Worm (Caenorhabditis elegans) whole organism, dauer: Measurements from ENCODE around the gene sre-55.
"Not testable (repeated sequence)": the region's sequence is repeated elsewhere in the genome, so short reads cannot be mapped to it uniquely, and the experiment has no call there.

Experiments used
- unc-62 ChIP-seq: sonication (generic microtip); optimal IDR thresholded peaks from 2 replicates; lab custom pipeline; 2017; ENCODE audit warnings: missing biosample characterization, missing genetic modification reagents, missing genetic modification characterization

Gene sre-55

ce11 chrII:12328994-12329393 is at the start of gene sre-55:
Gene sre-55 (plus strand): TSS chrII:12329294.
- no peak for TF ChIP-seq unc-62 (GFP tag; lab: Kevin White, UChicago)

- no peak for TF ChIP-seq unc-62 (GFP tag; lab: Kevin White, UChicago)
Observed at ce11 chrII:12280360-12280759, 48.7 kb upstream of the sre-55 start, which contains the start of gene ife-5. Gene ife-5 (plus strand): TSS chrII:12280660.

- TF ChIP-seq unc-62 (GFP tag; lab: Kevin White, UChicago), result no peak
Observed at ce11 chrII:12284045-12284444, 45.0 kb upstream of the sre-55 start.

ce11 chrII:12289085-12289484 is 40.0 kb upstream of the sre-55 start, which contains the start of gene Y57A10A.31:
Gene Y57A10A.31 (plus strand): TSS chrII:12289385.
- TF ChIP-seq unc-62 (GFP tag; lab: Kevin White, UChicago), result no peak

ce11 chrII:12296591-12296990 is 32.5 kb upstream of the sre-55 start:
- no peak for TF ChIP-seq unc-62 (GFP tag; lab: Kevin White, UChicago)

ce11 chrII:12300680-12301079 is 28.4 kb upstream of the sre-55 start:
- TF ChIP-seq unc-62 (GFP tag; lab: Kevin White, UChicago), result no peak

ce11 chrII:12301233-12301632 is 27.9 kb upstream of the sre-55 start:
- no peak for TF ChIP-seq unc-62 (GFP tag; lab: Kevin White, UChicago)

ce11 chrII:12302354-12302753 is 26.7 kb upstream of the sre-55 start, which contains the start of gene C50E10.1:
Gene C50E10.1 (minus strand): TSS chrII:12302454.
- TF ChIP-seq unc-62 (GFP tag; lab: Kevin White, UChicago), result no peak

- no peak for TF ChIP-seq unc-62 (GFP tag; lab: Kevin White, UChicago)
Observed at ce11 chrII:12303142-12303541, 26.0 kb upstream of the sre-55 start, which contains the start of gene sre-50. Gene sre-50 (plus strand): TSS chrII:12303525.

- TF ChIP-seq unc-62 (GFP tag; lab: Kevin White, UChicago), result no peak
Observed at ce11 chrII:12309614-12310013, 19.5 kb upstream of the sre-55 start, which contains the start of gene C50E10.2. Gene C50E10.2 (minus strand): TSS chrII:12309714.

ce11 chrII:12311560-12311959 is 17.5 kb upstream of the sre-55 start, which contains the start of gene sre-51:
Gene sre-51 (plus strand): TSS chrII:12311860.
- TF ChIP-seq unc-62 (GFP tag; lab: Kevin White, UChicago), result no peak

ce11 chrII:12318541-12318940 is 10.6 kb upstream of the sre-55 start, which contains the start of gene sre-49:
Gene sre-49 (plus strand): TSS chrII:12318841.
- TF ChIP-seq unc-62 (GFP tag; lab: Kevin White, UChicago), result not testable (repeated sequence)

ce11 chrII:12323305-12323704 is 5.8 kb upstream of the sre-55 start, which contains the start of gene sre-53:
Gene sre-53 (minus strand): TSS chrII:12323405.
- TF ChIP-seq unc-62 (GFP tag; lab: Kevin White, UChicago), result no peak

- TF ChIP-seq unc-62 (GFP tag; lab: Kevin White, UChicago), result no peak
Observed at ce11 chrII:12324159-12324558, 4.9 kb upstream of the sre-55 start, which contains the start of gene sre-56. Gene sre-56 (plus strand): TSS chrII:12324459.

ce11 chrII:12332624-12333023 is 3.5 kb downstream of the sre-55 start, which contains the start of gene sre-54:
Gene sre-54 (plus strand): TSS chrII:12332924.
- TF ChIP-seq unc-62 (GFP tag; lab: Kevin White, UChicago), result no peak

- no peak for TF ChIP-seq unc-62 (GFP tag; lab: Kevin White, UChicago)
Observed at ce11 chrII:12335430-12335829, 6.3 kb downstream of the sre-55 start, which contains the start of gene sre-52. Gene sre-52 (plus strand): TSS chrII:12335730.

ce11 chrII:12339152-12339551 is 10.1 kb downstream of the sre-55 start:
- no peak for TF ChIP-seq unc-62 (GFP tag; lab: Kevin White, UChicago)
